Worm (Caenorhabditis elegans) whole organism, L3 larva: ENCODE results near the gene srx-136.

Experiments
- ZK546.5 ChIP-seq: sonication (generic microtip); optimal IDR thresholded peaks from 2 replicates; lab custom pipeline; 2017; ENCODE audit warnings: missing biosample characterization, missing genetic modification characterization
- aly-2 ChIP-seq: fragments of 150-350 bp; optimal IDR thresholded peaks from 2 replicates; lab custom pipeline; 2014; ENCODE audit warnings: missing biosample characterization, missing genetic modification characterization
- ama-1 ChIP-seq: fragments of 150-350 bp; optimal IDR thresholded peaks from 2 replicates; lab custom pipeline; 2018
- ceh-16 ChIP-seq: sonication (generic microtip); optimal IDR thresholded peaks from 2 replicates; lab custom pipeline; 2017; ENCODE audit warnings: missing biosample characterization, missing genetic modification characterization
- ceh-28 ChIP-seq: fragments of 150-350 bp; optimal IDR thresholded peaks from 2 replicates; lab custom pipeline; 2014; ENCODE audit warnings: missing biosample characterization, missing genetic modification reagents, missing genetic modification characterization
- ceh-82 ChIP-seq: fragments of 150-350 bp; optimal IDR thresholded peaks from 2 replicates; lab custom pipeline; 2014; ENCODE audit warnings: missing biosample characterization, missing genetic modification characterization
- elt-1 ChIP-seq: fragments of 150-350 bp; optimal IDR thresholded peaks from 2 replicates; lab custom pipeline; 2014; ENCODE audit warnings: missing biosample characterization, missing genetic modification characterization
- elt-2 ChIP-seq: sonication (generic microtip); optimal IDR thresholded peaks from 2 replicates; lab custom pipeline; 2016; ENCODE audit warnings: missing genetic modification reagents, mild to moderate bottlenecking, missing genetic modification characterization, missing compliant biosample characterization
- elt-3 ChIP-seq, 3 experiments: fragments of 150-350 bp in 1 of 3; sonication (generic microtip) in 2 of 3; optimal IDR thresholded peaks; 2 replicates in 2 of 3; 4 replicates in 1 of 3; lab custom pipeline; 2014 to 2017; ENCODE audit warnings: missing biosample characterization in 3 of 3, missing genetic modification characterization in 3 of 3
- eor-1 ChIP-seq, 2 experiments: fragments of 150-350 bp; optimal IDR thresholded peaks; 2 replicates each; lab custom pipeline; 2014 to 2018; ENCODE audit warnings: missing biosample characterization in 2 of 2, missing genetic modification characterization in 2 of 2
- fkh-10 ChIP-seq: sonication (generic microtip); optimal IDR thresholded peaks from 2 replicates; lab custom pipeline; 2017; ENCODE audit warnings: missing biosample characterization, missing genetic modification reagents, missing genetic modification characterization
- fkh-2 ChIP-seq: fragments of 150-350 bp; optimal IDR thresholded peaks from 2 replicates; lab custom pipeline; 2014; ENCODE audit warnings: missing biosample characterization, missing genetic modification reagents, missing genetic modification characterization
- fos-1 ChIP-seq: fragments of 150-350 bp; optimal IDR thresholded peaks from 2 replicates; lab custom pipeline; 2014; ENCODE audit warnings: missing biosample characterization, missing genetic modification characterization
- jun-1 ChIP-seq: fragments of 150-350 bp; optimal IDR thresholded peaks from 2 replicates; lab custom pipeline; 2014; ENCODE audit warnings: missing biosample characterization, missing genetic modification reagents, missing genetic modification characterization
- lin-15B ChIP-seq: fragments of 150-350 bp; optimal IDR thresholded peaks from 2 replicates; lab custom pipeline; 2014; ENCODE audit warnings: missing biosample characterization, missing genetic modification characterization
- lin-39 ChIP-seq: fragments of 150-350 bp; optimal IDR thresholded peaks from 2 replicates; lab custom pipeline; 2018; ENCODE audit warnings: missing biosample characterization, missing genetic modification reagents, missing genetic modification characterization
- lsy-12 ChIP-seq: sonication (generic microtip); optimal IDR thresholded peaks from 2 replicates; lab custom pipeline; 2016; ENCODE audit warnings: mild to moderate bottlenecking, missing genetic modification characterization, missing compliant biosample characterization
- mdl-1 ChIP-seq: fragments of 150-350 bp; optimal IDR thresholded peaks from 2 replicates; lab custom pipeline; 2014; ENCODE audit warnings: missing biosample characterization, missing genetic modification characterization
- mml-1 ChIP-seq: fragments of 150-350 bp; sonication (generic microtip); optimal IDR thresholded peaks from 3 replicates; lab custom pipeline; 2014; ENCODE audit warnings: missing biosample characterization, missing genetic modification characterization
- nfya-1 ChIP-seq: sonication (generic microtip); optimal IDR thresholded peaks from 2 replicates; lab custom pipeline; 2017; ENCODE audit warnings: missing genetic modification characterization, mild to moderate bottlenecking, missing compliant biosample characterization, antibody characterized with exemption, moderate library complexity; ENCODE audit not compliant: insufficient read depth
- nhr-12 ChIP-seq: fragments of 150-350 bp; optimal IDR thresholded peaks from 2 replicates; lab custom pipeline; 2014; ENCODE audit warnings: missing biosample characterization, missing genetic modification characterization
- nhr-23 ChIP-seq: fragments of 150-350 bp; optimal IDR thresholded peaks from 2 replicates; lab custom pipeline; 2014; ENCODE audit warnings: missing biosample characterization, missing genetic modification reagents, missing genetic modification characterization
- nhr-237 ChIP-seq: fragments of 150-350 bp; optimal IDR thresholded peaks from 2 replicates; lab custom pipeline; 2014; ENCODE audit warnings: missing biosample characterization, missing genetic modification characterization
- nhr-25 ChIP-seq: sonication (generic microtip); optimal IDR thresholded peaks from 2 replicates; lab custom pipeline; 2017; ENCODE audit warnings: missing biosample characterization, missing genetic modification characterization
- nhr-28 ChIP-seq: fragments of 150-350 bp; optimal IDR thresholded peaks from 2 replicates; lab custom pipeline; 2014; ENCODE audit warnings: missing biosample characterization, missing genetic modification characterization
- nhr-43 ChIP-seq: sonication (generic microtip); optimal IDR thresholded peaks from 2 replicates; lab custom pipeline; 2016; ENCODE audit warnings: mild to moderate bottlenecking, missing genetic modification characterization, missing compliant biosample characterization; ENCODE audit not compliant: poor library complexity, severe bottlenecking
- nhr-67 ChIP-seq: fragments of 150-350 bp; optimal IDR thresholded peaks from 2 replicates; lab custom pipeline; 2014; ENCODE audit warnings: missing biosample characterization, missing genetic modification characterization
- nhr-76 ChIP-seq: fragments of 150-350 bp; sonication (generic microtip); optimal IDR thresholded peaks from 5 replicates; lab custom pipeline; 2014; ENCODE audit warnings: missing biosample characterization, missing genetic modification characterization
- nhr-77 ChIP-seq: fragments of 150-350 bp; optimal IDR thresholded peaks from 2 replicates; lab custom pipeline; 2014; ENCODE audit warnings: missing biosample characterization, missing genetic modification characterization
- pha-4 ChIP-seq: fragments of 150-350 bp; optimal IDR thresholded peaks from 2 replicates; lab custom pipeline; 2014; ENCODE audit warnings: missing biosample characterization, missing genetic modification reagents, missing genetic modification characterization
- sea-2 ChIP-seq: fragments of 150-350 bp; sonication (generic microtip); optimal IDR thresholded peaks from 4 replicates; lab custom pipeline; 2014; ENCODE audit warnings: missing biosample characterization, missing genetic modification reagents, missing genetic modification characterization
- skn-1 ChIP-seq: fragments of 150-350 bp; optimal IDR thresholded peaks from 2 replicates; lab custom pipeline; 2014; ENCODE audit warnings: missing biosample characterization, missing genetic modification characterization
- snpc-4 ChIP-seq: fragments of 150-350 bp; optimal IDR thresholded peaks from 2 replicates; lab custom pipeline; 2014; ENCODE audit warnings: missing biosample characterization, missing genetic modification characterization
- tbx-2 ChIP-seq: sonication (generic microtip); optimal IDR thresholded peaks from 2 replicates; lab custom pipeline; 2016; ENCODE audit warnings: mild to moderate bottlenecking, missing genetic modification characterization, missing compliant biosample characterization
- unc-39 ChIP-seq: sonication (generic microtip); optimal IDR thresholded peaks from 4 replicates; lab custom pipeline; 2017; ENCODE audit warnings: missing biosample characterization, missing genetic modification characterization
- unc-62 ChIP-seq: fragments of 150-350 bp; sonication (generic microtip); optimal IDR thresholded peaks from 4 replicates; lab custom pipeline; 2014; ENCODE audit warnings: missing biosample characterization, missing genetic modification reagents, missing genetic modification characterization
- zag-1 ChIP-seq: fragments of 150-350 bp; optimal IDR thresholded peaks from 2 replicates; lab custom pipeline; 2014; ENCODE audit warnings: missing biosample characterization, missing genetic modification characterization
- ztf-11 ChIP-seq: fragments of 150-350 bp; optimal IDR thresholded peaks from 2 replicates; lab custom pipeline; 2014; ENCODE audit warnings: missing biosample characterization, missing genetic modification characterization
- ztf-4 ChIP-seq: fragments of 150-350 bp; optimal IDR thresholded peaks from 2 replicates; lab custom pipeline; 2014; ENCODE audit warnings: missing biosample characterization, missing genetic modification characterization

The srx-136 gene

ce11 chrV:13827920-13828319 is 29.3 kb upstream of the srx-136 start, which contains the start of gene nrf-5:
TSS of gene nrf-5 (plus strand) at chrV:13828267.
- TF ChIP-seq fkh-2 (tag; lab: Kevin White, UChicago) = no peak
- no peak for TF ChIP-seq ztf-11 (tag; lab: Kevin White, UChicago)
- TF ChIP-seq nfya-1 (tag; lab: Kevin White, UChicago) = no peak
- no peak for TF ChIP-seq ceh-28 (tag; lab: Kevin White, UChicago)
- TF ChIP-seq elt-1 (tag; lab: Kevin White, UChicago) = no peak
- TF ChIP-seq fos-1 (tag; lab: Kevin White, UChicago) = no peak
- TF ChIP-seq pha-4 (tag; lab: Kevin White, UChicago) = no peak
- no peak for TF ChIP-seq lsy-12 (tag; lab: Kevin White, UChicago)
- TF ChIP-seq eor-1 (tag; optimal IDR thresholded peaks at IDR 0.05; lab: Kevin White, UChicago) = no peak
- no peak for TF ChIP-seq nhr-25 (tag; lab: Kevin White, UChicago)
- TF ChIP-seq aly-2 = no peak
- TF ChIP-seq unc-62 (GFP tag; lab: Kevin White, UChicago) = no peak

- TF ChIP-seq ceh-82 (tag; lab: Kevin White, UChicago) (no peak), unc-39 (tag; lab: Kevin White, UChicago) (no peak), ztf-4 (tag; lab: Kevin White, UChicago) (no peak), eor-1 (tag; optimal IDR thresholded peaks at IDR 0.05; lab: Kevin White, UChicago) (no peak), mdl-1 (no peak), zag-1 (tag; lab: Kevin White, UChicago) (no peak), snpc-4 (tag; lab: Kevin White, UChicago) (no peak), elt-3 (tag; optimal IDR thresholded peaks at IDR 0.05; lab: Kevin White, UChicago) (no peak), ceh-28 (tag; lab: Kevin White, UChicago) (no peak), jun-1 (tag; lab: Kevin White, UChicago) (no peak), nhr-237 (tag; lab: Kevin White, UChicago) (no peak), nhr-77 (tag; lab: Kevin White, UChicago) (no peak), ama-1 (lab: Kevin White, UChicago) (no peak), ceh-16 (tag; lab: Kevin White, UChicago) (no peak), lsy-12 (tag; lab: Kevin White, UChicago) (no peak)
These were observed 26.4 kb upstream of the srx-136 start, which contains the start of gene str-165 for ce11 chrV:13830813-13831212. TSS of gene str-165 (plus strand) at chrV:13831113.

- TF ChIP-seq nhr-23 (tag; lab: Kevin White, UChicago) (no peak), ztf-11 (tag; lab: Kevin White, UChicago) (no peak), unc-62 (GFP tag; lab: Kevin White, UChicago) (no peak), fkh-10 (GFP tag; lab: Kevin White, UChicago) (no peak), nfya-1 (tag; lab: Kevin White, UChicago) (no peak), skn-1 (tag; lab: Kevin White, UChicago) (no peak), lin-15B (tag; lab: Kevin White, UChicago) (no peak), ama-1 (lab: Kevin White, UChicago) (no peak), nhr-12 (tag; lab: Kevin White, UChicago) (no peak), nhr-76 (tag; lab: Kevin White, UChicago) (no peak), unc-39 (tag; lab: Kevin White, UChicago) (no peak), jun-1 (tag; lab: Kevin White, UChicago) (no peak), elt-1 (tag; lab: Kevin White, UChicago) (no peak), elt-2 (tag; lab: Kevin White, UChicago) (no peak), zag-1 (tag; lab: Kevin White, UChicago) (no peak), lin-39 (tag; lab: Kevin White, UChicago) (no peak)
- TF ChIP-seq, all 47 proteins: peak for 0
These were observed 23.3 kb upstream of the srx-136 start, which contains the start of gene srx-129 for ce11 chrV:13833951-13834350. TSS of gene srx-129 (plus strand) at chrV:13834251.

DNA sequence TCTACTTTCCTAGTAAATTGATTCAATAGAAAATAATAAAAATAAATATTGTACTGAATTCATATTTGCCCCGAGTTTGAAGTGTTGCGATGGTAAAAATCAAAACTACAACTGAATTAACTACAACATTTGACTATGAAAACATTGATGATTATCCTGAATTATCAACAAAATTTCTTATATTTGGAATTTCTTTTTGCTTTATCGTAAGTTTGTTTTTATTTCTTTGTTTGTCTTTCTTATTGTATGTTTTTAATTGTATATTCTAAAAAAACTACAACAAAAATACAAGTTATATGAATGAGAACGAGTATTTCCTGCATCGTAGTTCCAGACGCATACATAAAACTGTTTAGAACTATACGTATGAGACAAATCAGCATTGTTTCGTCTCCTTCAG is 20.1 kb upstream of the srx-136 start, which contains the start of gene srx-128:
TSS of gene srx-128 (plus strand) at position 301 of the 400 bp plus-strand sequence.
- TF ChIP-seq fkh-2 (tag; lab: Kevin White, UChicago) = no peak
- no peak for TF ChIP-seq elt-1 (tag; lab: Kevin White, UChicago)
- no peak for TF ChIP-seq unc-39 (tag; lab: Kevin White, UChicago)
- TF ChIP-seq nhr-43 (tag; lab: Kevin White, UChicago) = no peak
- no peak for TF ChIP-seq nhr-67 (tag; lab: Kevin White, UChicago)
- TF ChIP-seq ZK546.5 (tag; lab: Kevin White, UChicago) = no peak
- no peak for TF ChIP-seq tbx-2 (tag; lab: Kevin White, UChicago)
- no peak for TF ChIP-seq mml-1
- no peak for TF ChIP-seq nhr-28 (tag; lab: Kevin White, UChicago)
- TF ChIP-seq ztf-4 (tag; lab: Kevin White, UChicago) = no peak
- TF ChIP-seq elt-2 (tag; lab: Kevin White, UChicago) = no peak
- no peak for TF ChIP-seq sea-2 (GFP tag; lab: Kevin White, UChicago)
